Worm (Caenorhabditis elegans) whole organism, mixed stage, embryonic: ENCODE measurements around the gene npp-5.

Source experiments
- M03D4.4 ChIP-seq: sonication (generic microtip); optimal IDR thresholded peaks from 2 replicates; lab custom pipeline; 2017; ENCODE audit warnings: mild to moderate bottlenecking, missing genetic modification characterization, missing compliant biosample characterization
- bed-3 ChIP-seq: fragments of 200-800 bp; sonication (Bioruptor generic); optimal IDR thresholded peaks from 3 replicates; lab custom pipeline; 2018; ENCODE audit warnings: mild to moderate bottlenecking, missing genetic modification characterization, moderate library complexity, missing compliant biosample characterization
- blmp-1 ChIP-seq: fragments of 150-350 bp; optimal IDR thresholded peaks from 2 replicates; lab custom pipeline; 2014; ENCODE audit warnings: missing biosample characterization, missing genetic modification characterization
- ceh-39 ChIP-seq: fragments of 150-350 bp; optimal IDR thresholded peaks from 2 replicates; lab custom pipeline; 2014; ENCODE audit warnings: missing biosample characterization, missing genetic modification characterization
- ceh-43 ChIP-seq: fragments of 200-800 bp; sonication (Bioruptor generic); optimal IDR thresholded peaks from 2 replicates; lab custom pipeline; 2018; ENCODE audit warnings: mild to moderate bottlenecking, missing genetic modification characterization, moderate library complexity, missing compliant biosample characterization
- ceh-83 ChIP-seq: fragments of 200-800 bp; sonication (Bioruptor generic); optimal IDR thresholded peaks from 2 replicates; lab custom pipeline; 2018; ENCODE audit warnings: mild to moderate bottlenecking, missing genetic modification characterization, missing compliant biosample characterization
- ces-1 ChIP-seq: fragments of 150-350 bp; optimal IDR thresholded peaks from 2 replicates; lab custom pipeline; 2014; ENCODE audit warnings: missing biosample characterization, missing genetic modification reagents, missing genetic modification characterization
- cnd-1 ChIP-seq: fragments of 200-800 bp; sonication (Bioruptor generic); optimal IDR thresholded peaks from 2 replicates; lab custom pipeline; 2018; ENCODE audit warnings: mild to moderate bottlenecking, missing genetic modification characterization, missing compliant biosample characterization
- drap-1 ChIP-seq: fragments of 200-800 bp; sonication (Bioruptor generic); optimal IDR thresholded peaks from 3 replicates; lab custom pipeline; 2018; ENCODE audit warnings: mild to moderate bottlenecking, missing genetic modification characterization, missing compliant biosample characterization
- elt-1 ChIP-seq: sonication (generic microtip); optimal IDR thresholded peaks from 2 replicates; lab custom pipeline; 2017; ENCODE audit warnings: missing genetic modification characterization, mild to moderate bottlenecking, missing compliant biosample characterization, antibody characterized with exemption, moderate library complexity, borderline replicate concordance; ENCODE audit not compliant: insufficient read depth
- elt-3 ChIP-seq: fragments of 150-350 bp; optimal IDR thresholded peaks from 2 replicates; lab custom pipeline; 2014; ENCODE audit warnings: missing biosample characterization, missing genetic modification characterization
- flh-1 ChIP-seq: fragments of 200-800 bp; sonication (Bioruptor generic); optimal IDR thresholded peaks from 2 replicates; lab custom pipeline; 2018; ENCODE audit warnings: mild to moderate bottlenecking, missing genetic modification characterization, moderate library complexity, missing compliant biosample characterization
- ham-2 ChIP-seq: fragments of 200-800 bp; sonication (Bioruptor generic); optimal IDR thresholded peaks from 2 replicates; lab custom pipeline; 2018; ENCODE audit warnings: mild to moderate bottlenecking, missing genetic modification characterization, missing compliant biosample characterization
- hlh-1 ChIP-seq: fragments of 150-350 bp; optimal IDR thresholded peaks from 2 replicates; lab custom pipeline; 2014; ENCODE audit warnings: missing biosample characterization, missing genetic modification reagents, missing genetic modification characterization
- lin-13 ChIP-seq: fragments of 150-350 bp; optimal IDR thresholded peaks from 2 replicates; lab custom pipeline; 2014; ENCODE audit warnings: missing biosample characterization, missing genetic modification characterization
- lin-32 ChIP-seq: fragments of 200-800 bp; sonication (Bioruptor generic); optimal IDR thresholded peaks from 2 replicates; lab custom pipeline; 2018; ENCODE audit warnings: mild to moderate bottlenecking, missing genetic modification characterization, missing compliant biosample characterization
- lsy-2 ChIP-seq: fragments of 150-350 bp; optimal IDR thresholded peaks from 2 replicates; lab custom pipeline; 2014; ENCODE audit warnings: missing biosample characterization, missing genetic modification characterization
- mab-5 ChIP-seq: fragments of 150-350 bp; optimal IDR thresholded peaks from 2 replicates; lab custom pipeline; 2014; ENCODE audit warnings: missing biosample characterization, missing genetic modification characterization
- mep-1 ChIP-seq: fragments of 150-350 bp; optimal IDR thresholded peaks from 2 replicates; lab custom pipeline; 2017; ENCODE audit warnings: missing biosample characterization, missing genetic modification reagents, missing genetic modification characterization, inconsistent platforms
- mls-2 ChIP-seq: sonication (generic microtip); optimal IDR thresholded peaks from 2 replicates; lab custom pipeline; 2016; ENCODE audit warnings: mild to moderate bottlenecking, missing genetic modification characterization, moderate library complexity, missing compliant biosample characterization
- nhr-12 ChIP-seq: fragments of 150-350 bp; optimal IDR thresholded peaks from 2 replicates; lab custom pipeline; 2014; ENCODE audit warnings: missing biosample characterization, missing genetic modification characterization
- nhr-2 ChIP-seq: fragments of 150-350 bp; optimal IDR thresholded peaks from 2 replicates; lab custom pipeline; 2014; ENCODE audit warnings: missing biosample characterization, missing genetic modification characterization
- nhr-237 ChIP-seq: fragments of 150-350 bp; optimal IDR thresholded peaks from 2 replicates; lab custom pipeline; 2014; ENCODE audit warnings: missing biosample characterization, missing genetic modification characterization
- nhr-28 ChIP-seq: fragments of 150-350 bp; optimal IDR thresholded peaks from 2 replicates; lab custom pipeline; 2014; ENCODE audit warnings: missing biosample characterization, missing genetic modification characterization
- nhr-76 ChIP-seq: sonication (generic microtip); optimal IDR thresholded peaks from 2 replicates; lab custom pipeline; 2017; ENCODE audit warnings: missing biosample characterization, missing genetic modification characterization
- pha-4 ChIP-seq: fragments of 150-350 bp; optimal IDR thresholded peaks from 2 replicates; lab custom pipeline; 2018; ENCODE audit warnings: missing biosample characterization, missing genetic modification reagents, missing genetic modification characterization
- sem-2 ChIP-seq: fragments of 200-800 bp; sonication (Bioruptor generic); optimal IDR thresholded peaks from 2 replicates; lab custom pipeline; 2018; ENCODE audit warnings: mild to moderate bottlenecking, missing genetic modification characterization, missing compliant biosample characterization
- snpc-4 ChIP-seq: fragments of 150-350 bp; optimal IDR thresholded peaks from 2 replicates; lab custom pipeline; 2014; ENCODE audit warnings: missing biosample characterization, missing genetic modification characterization
- sptf-1 ChIP-seq: sonication (generic microtip); optimal IDR thresholded peaks from 2 replicates; lab custom pipeline; 2017; ENCODE audit warnings: mild to moderate bottlenecking, missing genetic modification characterization, moderate library complexity, missing compliant biosample characterization
- tbx-8 ChIP-seq: fragments of 200-800 bp; sonication (Bioruptor generic); optimal IDR thresholded peaks from 2 replicates; lab custom pipeline; 2018; ENCODE audit warnings: mild to moderate bottlenecking, missing genetic modification characterization, moderate library complexity, missing compliant biosample characterization
- unc-120 ChIP-seq: sonication (generic microtip); optimal IDR thresholded peaks from 2 replicates; lab custom pipeline; 2017; ENCODE audit warnings: missing genetic modification characterization, missing compliant biosample characterization; ENCODE audit not compliant: poor library complexity, severe bottlenecking
- unc-39 ChIP-seq: fragments of 150-350 bp; optimal IDR thresholded peaks from 2 replicates; lab custom pipeline; 2014; ENCODE audit warnings: missing biosample characterization, missing genetic modification characterization
- unc-62 ChIP-seq: fragments of 150-350 bp; optimal IDR thresholded peaks from 2 replicates; lab custom pipeline; 2014; ENCODE audit warnings: missing biosample characterization, missing genetic modification reagents, missing genetic modification characterization
- zip-8 ChIP-seq: fragments of 150-350 bp; optimal IDR thresholded peaks from 2 replicates; lab custom pipeline; 2014; ENCODE audit warnings: missing biosample characterization, missing genetic modification characterization
- ztf-11 ChIP-seq: fragments of 150-350 bp; optimal IDR thresholded peaks from 2 replicates; lab custom pipeline; 2014; ENCODE audit warnings: missing biosample characterization, missing genetic modification characterization

npp-5 gene

ce11 chrII:11635745-11636161, 36.1 kb upstream of the npp-5 start (continued):
- TF ChIP-seq tbx-8 (GFP tag; lab: Kevin White, UChicago): peak; percentile 44
- TF ChIP-seq nhr-28: peak; percentile 61
- TF ChIP-seq ces-1 (GFP tag; lab: Kevin White, UChicago): peak; percentile 83
- TF ChIP-seq lin-32 (GFP tag; lab: Kevin White, UChicago): peak; percentile 95
- no peak for TF ChIP-seq lin-13

ce11 chrII:11634681-11635527, 35.3 kb upstream of the npp-5 start:
- TF ChIP-seq pha-4 (tag; lab: Kevin White, UChicago) (peak; percentile 91), elt-1 (tag; lab: Kevin White, UChicago) (peak; percentile 8), lin-13 (peak; percentile 41), ces-1 (GFP tag; lab: Kevin White, UChicago) (peak; percentile 35), mab-5 (tag; lab: Kevin White, UChicago) (no peak), lsy-2 (peak; percentile 59), ham-2 (peak; percentile 94), nhr-76 (tag; lab: Kevin White, UChicago) (peak; percentile 11), ceh-43 (GFP tag; lab: Kevin White, UChicago) (no peak), snpc-4 (tag; lab: Kevin White, UChicago) (no peak), nhr-12 (tag; lab: Kevin White, UChicago) (no peak), nhr-2 (no peak), M03D4.4 (peak; percentile 63), sptf-1 (tag; lab: Kevin White, UChicago) (peak; percentile 83), sem-2 (peak; percentile 34), lin-32 (GFP tag; lab: Kevin White, UChicago) (peak; percentile 17), flh-1 (no peak), mep-1 (tag; lab: Kevin White, UChicago) (no peak), ztf-11 (tag; lab: Kevin White, UChicago) (peak; percentile 56), nhr-237 (tag; lab: Kevin White, UChicago) (peak; percentile 54), blmp-1 (tag; lab: Kevin White, UChicago) (no peak), bed-3 (GFP tag; lab: Kevin White, UChicago) (no peak), unc-62 (GFP tag; lab: Kevin White, UChicago) (peak; percentile 81), elt-3 (tag; lab: Kevin White, UChicago) (peak; percentile 3), hlh-1 (tag; lab: Kevin White, UChicago) (peak; percentile 49), zip-8 (tag; lab: Kevin White, UChicago) (no peak), unc-39 (tag; lab: Kevin White, UChicago) (no peak), drap-1 (GFP tag; lab: Kevin White, UChicago) (peak; percentile 81), tbx-8 (GFP tag; lab: Kevin White, UChicago) (no peak), ceh-39 (no peak), cnd-1 (tag; lab: Kevin White, UChicago) (peak; percentile 76), ceh-83 (GFP tag; lab: Kevin White, UChicago) (no peak), mls-2 (peak; percentile 89), nhr-28 (no peak), unc-120 (peak; percentile 73)

- TF ChIP-seq drap-1 (GFP tag; lab: Kevin White, UChicago): peak; percentile 82
- TF ChIP-seq elt-3 (tag; lab: Kevin White, UChicago): peak; percentile 33
- peak; percentile 97 for TF ChIP-seq unc-120
- TF ChIP-seq snpc-4 (tag; lab: Kevin White, UChicago): no peak
- peak; percentile 16 for TF ChIP-seq nhr-2
- TF ChIP-seq M03D4.4: peak; percentile 61
- no peak for TF ChIP-seq nhr-12 (tag; lab: Kevin White, UChicago)
- TF ChIP-seq ceh-43 (GFP tag; lab: Kevin White, UChicago): peak; percentile 49
- no peak for TF ChIP-seq lin-32 (GFP tag; lab: Kevin White, UChicago)
- no peak for TF ChIP-seq sem-2
- no peak for TF ChIP-seq nhr-28
- no peak for TF ChIP-seq tbx-8 (GFP tag; lab: Kevin White, UChicago)
- peak; percentile 18 for TF ChIP-seq ceh-39
- TF ChIP-seq unc-62 (GFP tag; lab: Kevin White, UChicago): peak; percentile 82
- TF ChIP-seq mab-5 (tag; lab: Kevin White, UChicago): no peak
- TF ChIP-seq flh-1: no peak
- no peak for TF ChIP-seq elt-1 (tag; lab: Kevin White, UChicago)
- peak; percentile 48 for TF ChIP-seq lsy-2
- no peak for TF ChIP-seq unc-39 (tag; lab: Kevin White, UChicago)
- TF ChIP-seq nhr-237 (tag; lab: Kevin White, UChicago): peak; percentile 34
- TF ChIP-seq sptf-1 (tag; lab: Kevin White, UChicago): peak; percentile 84
- peak; percentile 31 for TF ChIP-seq ceh-83 (GFP tag; lab: Kevin White, UChicago)
- peak; percentile 71 for TF ChIP-seq lin-13
- peak; percentile 52 for TF ChIP-seq mep-1 (tag; lab: Kevin White, UChicago)
- TF ChIP-seq zip-8 (tag; lab: Kevin White, UChicago): peak; percentile 2
- peak; percentile 30 for TF ChIP-seq blmp-1 (tag; lab: Kevin White, UChicago)
- peak; percentile 99 for TF ChIP-seq ham-2
- TF ChIP-seq pha-4 (tag; lab: Kevin White, UChicago): peak; percentile 89
- TF ChIP-seq hlh-1 (tag; lab: Kevin White, UChicago): peak; percentile 72
- peak; percentile 43 for TF ChIP-seq ces-1 (GFP tag; lab: Kevin White, UChicago)
- TF ChIP-seq mls-2: peak; percentile 90
- no peak for TF ChIP-seq bed-3 (GFP tag; lab: Kevin White, UChicago)
- peak; percentile 41 for TF ChIP-seq cnd-1 (tag; lab: Kevin White, UChicago)
- TF ChIP-seq nhr-76 (tag; lab: Kevin White, UChicago): no peak
- peak; percentile 86 for TF ChIP-seq ztf-11 (tag; lab: Kevin White, UChicago)
These were observed 34.6 kb upstream of the npp-5 start for ce11 chrII:11634057-11634676.
